Worm (Caenorhabditis elegans): ENCODE data around the gene F23D12.11.

- TF ChIP-seq nhr-76 (tag; optimal IDR thresholded peaks at IDR 0.05) = no peak
- TF ChIP-seq lin-39 (tag; optimal IDR thresholded peaks at IDR 0.05) = no peak
- no peak for TF ChIP-seq egl-27 (tag; optimal IDR thresholded peaks at IDR 0.05)
- TF ChIP-seq unc-62 (GFP tag; optimal IDR thresholded peaks at IDR 0.05) = no peak
- TF ChIP-seq zag-1 (tag; optimal IDR thresholded peaks at IDR 0.05) = no peak
- no peak for TF ChIP-seq nhr-28 (tag; optimal IDR thresholded peaks at IDR 0.05)
- no peak for TF ChIP-seq mdl-1 (tag; optimal IDR thresholded peaks at IDR 0.05)
- TF ChIP-seq pha-4 (tag; optimal IDR thresholded peaks at IDR 0.05) = no peak
- no peak for TF ChIP-seq nhr-77 (tag; optimal IDR thresholded peaks at IDR 0.05)
- TF ChIP-seq ama-1 (optimal IDR thresholded peaks at IDR 0.05) = no peak
- no peak for TF ChIP-seq nhr-25 (tag; optimal IDR thresholded peaks at IDR 0.05)
These were observed 20.1 kb upstream of the F23D12.11 start, which contains the start of gene F23D12.4 for ce11 chrX:14444701-14445100.
